Worm (Caenorhabditis elegans) whole organism, L4/young adult: Measurements from ENCODE around the gene AC3.12.

Experiments
- W03F9.2 ChIP-seq: fragments of 150-350 bp; optimal IDR thresholded peaks from 2 replicates; lab custom pipeline; 2014; ENCODE audit warnings: missing biosample characterization, missing genetic modification characterization
- dao-5 ChIP-seq: sonication (generic microtip); optimal IDR thresholded peaks from 2 replicates; lab custom pipeline; 2016; ENCODE audit warnings: missing genotype, missing genetic modification characterization, moderate library complexity, missing compliant biosample characterization
- him-1 ChIP-seq: sonication (generic microtip); optimal IDR thresholded peaks from 2 replicates; lab custom pipeline; 2016; ENCODE audit warnings: missing genotype, missing genetic modification reagents, missing genetic modification characterization, missing compliant biosample characterization

DNA sequence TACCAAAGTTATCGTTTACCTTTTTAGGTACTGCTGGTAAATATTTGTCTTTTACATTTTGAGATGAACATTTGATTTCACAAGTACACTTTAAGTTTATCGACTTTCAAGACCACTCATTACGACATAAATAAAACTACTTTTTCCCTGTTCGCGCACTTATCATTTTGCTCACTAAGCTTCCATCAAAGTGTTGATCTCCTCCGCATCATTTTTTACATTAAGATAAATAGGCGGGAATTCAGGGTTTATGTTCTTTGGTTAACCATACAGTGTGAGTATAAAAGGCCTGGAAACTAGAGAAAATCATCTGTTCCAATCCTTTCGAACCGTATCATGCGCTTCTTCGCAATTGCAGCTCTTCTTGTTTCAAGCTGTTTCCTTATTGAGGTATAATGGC lies 2.9 kb upstream of the AC3.12 start, which contains the start of gene pqn-2:
- TF ChIP-seq him-1 (tag; lab: Kevin White, UChicago) = no peak
- no peak for TF ChIP-seq dao-5 (tag; lab: Kevin White, UChicago)
- no peak for TF ChIP-seq W03F9.2 (tag; lab: Kevin White, UChicago)
